Fruit fly (Drosophila melanogaster): ENCODE measurements around the gene EMC4.

Gene EMC4

DNA sequence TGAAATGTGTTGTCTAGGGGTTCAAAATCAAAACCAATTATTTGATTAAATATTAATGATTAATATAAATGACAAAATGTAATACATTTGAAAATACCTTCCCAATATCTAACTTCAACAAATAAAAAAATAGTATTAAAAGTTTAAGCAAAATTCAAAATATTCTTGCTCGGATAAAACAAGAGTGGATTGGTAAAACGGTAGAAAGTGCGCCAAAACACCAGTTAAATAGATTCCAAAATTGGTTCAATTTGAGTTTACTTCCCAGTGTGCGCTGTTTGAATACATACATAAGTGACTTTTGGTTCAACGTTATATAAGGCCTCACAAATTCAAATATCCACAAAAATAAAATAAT lies 3.0 kb downstream of the EMC4 start (continued):
- TF ChIP-seq Camta (GFP tag; optimal IDR thresholded peaks at IDR 0.05), result no peak
- TF ChIP-seq ken (GFP tag; IDR thresholded peaks at IDR 0.05), result 0 out of 3 replicates have a peak, but pooled peaks have one; percentile 63
- peak; percentile 45 to 57 for TF ChIP-seq bsh (GFP tag; optimal IDR thresholded peaks at IDR 0.05)
- no peak for TF ChIP-seq tll (GFP tag; optimal IDR thresholded peaks at IDR 0.05)
- peak; percentile 17 for TF ChIP-seq Bteb2 (GFP tag; optimal IDR thresholded peaks at IDR 0.05)
- TF ChIP-seq tap (tag; optimal IDR thresholded peaks at IDR 0.05), result peak; percentile 38
- peak; percentile 68 for TF ChIP-seq NfI (GFP tag; optimal IDR thresholded peaks at IDR 0.05)
- peak; percentile 16 for TF ChIP-seq CG12219 (GFP tag; optimal IDR thresholded peaks at IDR 0.05)
- TF ChIP-seq E2f2 (GFP tag; IDR thresholded peaks at IDR 0.05), result peak; percentile 53; the same call in 1 of the 2 replicates
- no peak for TF ChIP-seq lov (optimal IDR thresholded peaks at IDR 0.05)
- no peak for TF ChIP-seq lov (GFP tag; IDR thresholded peaks at IDR 0.05)
- TF ChIP-seq Optix (GFP tag; IDR thresholded peaks at IDR 0.05), result 0 out of 3 replicates have a peak, but pooled peaks have one; percentile 22
- peak; percentile 69 for TF ChIP-seq CG14014 (GFP tag; IDR thresholded peaks at IDR 0.05)
- TF ChIP-seq CG6683 (GFP tag; optimal IDR thresholded peaks at IDR 0.05), result no peak
- TF ChIP-seq gfzf (GFP tag; optimal IDR thresholded peaks at IDR 0.05), result no peak
- TF ChIP-seq CG13775 (GFP tag; optimal IDR thresholded peaks at IDR 0.05), result peak; percentile 38
- peak; percentile 23 for TF ChIP-seq CG1233 (GFP tag; optimal IDR thresholded peaks at IDR 0.05)
- TF ChIP-seq Xbp1 (GFP tag; optimal IDR thresholded peaks at IDR 0.05), result peak; percentile 60
- no peak for TF ChIP-seq CG4404 (GFP tag; IDR thresholded peaks at IDR 0.05)
- no peak for TF ChIP-seq jing (GFP tag; optimal IDR thresholded peaks at IDR 0.05)
- no peak for TF ChIP-seq CHES-1-like (GFP tag; optimal IDR thresholded peaks at IDR 0.05)
- TF ChIP-seq Ptx1 (GFP tag; IDR thresholded peaks at IDR 0.05), result peak; percentile 69
- no peak for TF ChIP-seq Hmx (GFP tag; optimal IDR thresholded peaks at IDR 0.05)
- TF ChIP-seq CG34224 (GFP tag; IDR thresholded peaks at IDR 0.05; ENCODE audit: partially characterized antibody), result no peak
- peak; percentile 43; the same call in 1 of the 2 replicates for TF ChIP-seq rib (GFP tag; IDR thresholded peaks at IDR 0.05)
- no peak for TF ChIP-seq gro (GFP tag; optimal IDR thresholded peaks at IDR 0.05)
- no peak for TF ChIP-seq ato (GFP tag; IDR thresholded peaks at IDR 0.05; ENCODE audit: partially characterized antibody)
- peak; percentile 55 for TF ChIP-seq CG7372 (GFP tag; IDR thresholded peaks at IDR 0.05)
- no peak for TF ChIP-seq her (GFP tag; optimal IDR thresholded peaks at IDR 0.05)
- TF ChIP-seq CG17186 (GFP tag; optimal IDR thresholded peaks at IDR 0.05), result no peak
- no peak for TF ChIP-seq TFAM (GFP tag; optimal IDR thresholded peaks at IDR 0.05)
- no peak for TF ChIP-seq ac (GFP tag; optimal IDR thresholded peaks at IDR 0.05)
- peak; percentile 27 for TF ChIP-seq CG1529 (GFP tag; optimal IDR thresholded peaks at IDR 0.05)
- TF ChIP-seq CG18476 (GFP tag; optimal IDR thresholded peaks at IDR 0.05), result peak; percentile 18
- peak; percentile 54 for TF ChIP-seq CG3407 (GFP tag; optimal IDR thresholded peaks at IDR 0.05)
- TF ChIP-seq gce (GFP tag; IDR thresholded peaks at IDR 0.05), result 0 out of 3 replicates have a peak, but pooled peaks have one; percentile 15
- TF ChIP-seq Fer1 (GFP tag; optimal IDR thresholded peaks at IDR 0.05), result peak; percentile 73
- no peak for TF ChIP-seq CG9876 (GFP tag; optimal IDR thresholded peaks at IDR 0.05)
- peak; percentile 54 for TF ChIP-seq corto (GFP tag; optimal IDR thresholded peaks at IDR 0.05)
- TF ChIP-seq Ets97D (GFP tag; optimal IDR thresholded peaks at IDR 0.05), result no peak
- TF ChIP-seq HLH4C (GFP tag; IDR thresholded peaks at IDR 0.05; ENCODE audit: partially characterized antibody), result no peak
- TF ChIP-seq CG17612 (GFP tag; IDR thresholded peaks at IDR 0.05), result no peak
- peak; percentile 64 for TF ChIP-seq lmd (GFP tag; IDR thresholded peaks at IDR 0.05)
- TF ChIP-seq CG11093 (GFP tag; IDR thresholded peaks at IDR 0.05), result 0 out of 3 replicates have a peak, but pooled peaks have one; percentile 34
- TF ChIP-seq Mad (GFP tag; optimal IDR thresholded peaks at IDR 0.05), result peak; percentile 15
- no peak for TF ChIP-seq emc (GFP tag; optimal IDR thresholded peaks at IDR 0.05)
- TF ChIP-seq CG4328 (GFP tag; optimal IDR thresholded peaks at IDR 0.05), result no peak
- TF ChIP-seq dati (GFP tag; IDR thresholded peaks at IDR 0.05), result no peak
- TF ChIP-seq pnt (GFP tag; optimal IDR thresholded peaks at IDR 0.05), result no peak
- TF ChIP-seq Bgb (GFP tag; IDR thresholded peaks at IDR 0.05; ENCODE audit: partially characterized antibody), result no peak; the same call in none of the 2 replicates
- TF ChIP-seq CG5953 (GFP tag; IDR thresholded peaks at IDR 0.05), result peak; percentile 39; the same call in 1 of the 2 replicates
